Fruit fly (Drosophila melanogaster): ENCODE data around the gene alpha-PheRS.

- no peak for TF ChIP-seq kay (GFP tag; ENCODE audit: borderline replicate concordance)
- no peak for TF ChIP-seq CG11617 (GFP tag; optimal IDR thresholded peaks at IDR 0.05)
- no peak for TF ChIP-seq cic (GFP tag; optimal IDR thresholded peaks at IDR 0.05)
- no peak for TF ChIP-seq CG7045 (GFP tag; optimal IDR thresholded peaks at IDR 0.05)
- TF ChIP-seq cnc (optimal IDR thresholded peaks at IDR 0.05): no peak
- no peak for TF ChIP-seq CG7101 (tag; optimal IDR thresholded peaks at IDR 0.05)
- TF ChIP-seq toe (GFP tag; optimal IDR thresholded peaks at IDR 0.05): no peak
- no peak for TF ChIP-seq Crg-1 (GFP tag; optimal IDR thresholded peaks at IDR 0.05)
Observed at dm6 chrX:8170166-8170565, 24.8 kb upstream of the alpha-PheRS start, which contains the start of gene CG2278.
